Worm (Caenorhabditis elegans) whole organism, L4 larva: ENCODE results near the gene ets-4.

Experiments
- D1046.2 ChIP-seq: fragments of 200-800 bp; sonication (Bioruptor generic); IDR thresholded peaks from 2 replicates; pipeline ENCODE4 v1.3.6; 2022; ENCODE audit warnings: missing genetic modification characterization, missing compliant biosample characterization
- F10B5.3 ChIP-seq: sonication (generic microtip); optimal IDR thresholded peaks from 2 replicates; lab custom pipeline; 2016; ENCODE audit warnings: mild to moderate bottlenecking, missing genetic modification characterization, missing compliant biosample characterization
- Y5F2A.4 ChIP-seq: fragments of 200-800 bp; sonication (Bioruptor generic); optimal IDR thresholded peaks from 2 replicates; lab custom pipeline; 2018; ENCODE audit warnings: mild to moderate bottlenecking, missing genetic modification characterization, missing compliant biosample characterization
- ZK337.2 ChIP-seq: fragments of 200-800 bp; sonication (Bioruptor generic); IDR thresholded peaks from 2 replicates; pipeline ENCODE4 v1.3.6; 2022; ENCODE audit warnings: missing genetic modification reagents, missing genetic modification characterization, missing compliant biosample characterization
- aha-1 ChIP-seq: fragments of 150-350 bp; peaks from one replicate; lab custom pipeline; 2014; ENCODE audit warnings: missing biosample characterization, missing genetic modification characterization
- aly-2 ChIP-seq: sonication (generic microtip); optimal IDR thresholded peaks from 2 replicates; lab custom pipeline; 2018; ENCODE audit warnings: missing biosample characterization, missing genetic modification characterization
- ama-1 ChIP-seq: fragments of 150-350 bp; optimal IDR thresholded peaks from 2 replicates; lab custom pipeline; 2014; ENCODE audit warnings: inconsistent platforms, mixed read lengths
- arid-1 ChIP-seq: fragments of 200-800 bp; sonication (Bioruptor generic); conservative IDR thresholded peaks from 2 replicates; pipeline ENCODE4 v1.3.6; 2022; ENCODE audit warnings: missing genetic modification reagents, missing genetic modification characterization, missing compliant biosample characterization
- attf-4 ChIP-seq: sonication (generic microtip); optimal IDR thresholded peaks from 3 replicates; lab custom pipeline; 2017; ENCODE audit warnings: missing biosample characterization, missing genetic modification characterization
- ceh-20 ChIP-seq: fragments of 200-800 bp; sonication (Bioruptor generic); IDR thresholded peaks from 2 replicates; pipeline ENCODE4 v1.3.6; 2022; ENCODE audit warnings: missing genetic modification reagents, missing genetic modification characterization, missing compliant biosample characterization
- ceh-62 ChIP-seq: sonication (generic microtip); optimal IDR thresholded peaks from 2 replicates; lab custom pipeline; 2017; ENCODE audit warnings: missing biosample characterization, missing genetic modification characterization
- ceh-82 ChIP-seq: sonication (generic microtip); optimal IDR thresholded peaks from 2 replicates; lab custom pipeline; 2017; ENCODE audit warnings: missing biosample characterization, missing genetic modification characterization
- cey-2 ChIP-seq: sonication (generic microtip); optimal IDR thresholded peaks from 3 replicates; lab custom pipeline; 2017; ENCODE audit warnings: missing genetic modification characterization, mild to moderate bottlenecking, missing compliant biosample characterization, antibody characterized with exemption, borderline replicate concordance; ENCODE audit not compliant: insufficient read depth
- daf-19 ChIP-seq: fragments of 200-800 bp; sonication (Bioruptor generic); conservative IDR thresholded peaks from 2 replicates; pipeline ENCODE4 v1.3.6; 2022; ENCODE audit warnings: missing genetic modification characterization, missing compliant biosample characterization
- daf-8 ChIP-seq: fragments of 200-800 bp; sonication (Bioruptor generic); IDR thresholded peaks from 2 replicates; pipeline ENCODE4 v1.3.6; 2022; ENCODE audit warnings: missing genetic modification characterization, missing compliant biosample characterization
- dmd-8 ChIP-seq: fragments of 200-800 bp; sonication (Bioruptor generic); IDR thresholded peaks from 2 replicates; pipeline ENCODE4 v1.3.6; 2022; ENCODE audit warnings: missing genetic modification characterization, missing compliant biosample characterization
- dve-1 ChIP-seq: sonication (generic microtip); optimal IDR thresholded peaks from 2 replicates; lab custom pipeline; 2017; ENCODE audit warnings: antibody characterized with exemption, mild to moderate bottlenecking, missing genetic modification characterization, missing compliant biosample characterization; ENCODE audit not compliant: insufficient read depth
- egl-43 ChIP-seq: fragments of 200-800 bp; sonication (Bioruptor generic); IDR thresholded peaks from 2 replicates; pipeline ENCODE4 v1.3.6; 2022; ENCODE audit warnings: missing genetic modification reagents, missing genetic modification characterization, missing compliant biosample characterization
- hlh-11 ChIP-seq: fragments of 200-800 bp; sonication (Bioruptor generic); optimal IDR thresholded peaks from 2 replicates; lab custom pipeline; 2018; ENCODE audit warnings: mild to moderate bottlenecking, missing genetic modification characterization, missing compliant biosample characterization
- hlh-30 ChIP-seq: sonication (generic microtip); optimal IDR thresholded peaks from 2 replicates; lab custom pipeline; 2017; ENCODE audit warnings: antibody characterized with exemption, mild to moderate bottlenecking, missing genetic modification characterization, missing compliant biosample characterization; ENCODE audit not compliant: insufficient read depth
- jun-1 ChIP-seq: fragments of 150-350 bp; optimal IDR thresholded peaks from 2 replicates; lab custom pipeline; 2014; ENCODE audit warnings: missing biosample characterization, missing genetic modification reagents, missing genetic modification characterization
- lin-1 ChIP-seq: fragments of 200-800 bp; sonication (Bioruptor generic); IDR thresholded peaks from 2 replicates; pipeline ENCODE4 v1.3.6; 2022; ENCODE audit warnings: missing genetic modification reagents, missing genetic modification characterization, missing compliant biosample characterization
- lin-38 ChIP-seq: fragments of 200-800 bp; sonication (Bioruptor generic); IDR thresholded peaks from 2 replicates; pipeline ENCODE4 v1.3.6; 2022; ENCODE audit warnings: missing genetic modification reagents, missing genetic modification characterization, missing compliant biosample characterization
- lir-3 ChIP-seq: sonication (generic microtip); optimal IDR thresholded peaks from 2 replicates; lab custom pipeline; 2016; ENCODE audit warnings: mild to moderate bottlenecking, missing genetic modification characterization, missing compliant biosample characterization
- lsy-2 ChIP-seq, 2 experiments: fragments of 150-350 bp in 1 of 2; sonication (generic microtip) in 1 of 2; optimal IDR thresholded peaks; 2 replicates each; lab custom pipeline; 2014 to 2017; ENCODE audit warnings: missing biosample characterization in 2 of 2, missing genetic modification characterization in 2 of 2
- madf-5 ChIP-seq, 2 experiments: fragments of 200-800 bp; sonication (Bioruptor generic); IDR thresholded peaks; 2 replicates each; pipeline ENCODE4 v1.3.6; 2022; ENCODE audit warnings: missing compliant biosample characterization in 2 of 2, missing genetic modification characterization in 2 of 2
- mdl-1 ChIP-seq, 2 experiments: fragments of 150-350 bp in 1 of 2; sonication (generic microtip) in 1 of 2; optimal IDR thresholded peaks; 2 replicates each; lab custom pipeline; 2014 to 2017; ENCODE audit warnings: missing biosample characterization in 2 of 2, missing genetic modification characterization in 2 of 2
- mep-1 ChIP-seq: fragments of 150-350 bp; sonication (generic microtip); optimal IDR thresholded peaks from 3 replicates; lab custom pipeline; 2014; ENCODE audit warnings: missing biosample characterization, missing genetic modification characterization
- nhr-102 ChIP-seq: sonication (generic microtip); optimal IDR thresholded peaks from 2 replicates; lab custom pipeline; 2016; ENCODE audit warnings: mild to moderate bottlenecking, missing genetic modification characterization, moderate library complexity, missing compliant biosample characterization
- nhr-237 ChIP-seq: sonication (generic microtip); optimal IDR thresholded peaks from 2 replicates; lab custom pipeline; 2017; ENCODE audit warnings: missing biosample characterization, missing genetic modification characterization
- nhr-25 ChIP-seq: sonication (generic microtip); optimal IDR thresholded peaks from 2 replicates; lab custom pipeline; 2017; ENCODE audit warnings: missing genetic modification characterization, mild to moderate bottlenecking, missing compliant biosample characterization, antibody characterized with exemption, moderate library complexity, borderline replicate concordance; ENCODE audit not compliant: insufficient read depth
- nhr-41 ChIP-seq: fragments of 200-800 bp; sonication (Bioruptor generic); IDR thresholded peaks from 2 replicates; pipeline ENCODE4 v1.3.6; 2022; ENCODE audit warnings: missing genetic modification reagents, missing genetic modification characterization, missing compliant biosample characterization
- nhr-76 ChIP-seq: fragments of 150-350 bp; optimal IDR thresholded peaks from 2 replicates; lab custom pipeline; 2014; ENCODE audit warnings: missing biosample characterization, missing genetic modification characterization
- pqm-1 ChIP-seq: sonication (generic microtip); optimal IDR thresholded peaks from 2 replicates; lab custom pipeline; 2017; ENCODE audit warnings: missing biosample characterization, missing genetic modification characterization
- rbr-2 ChIP-seq: sonication (generic microtip); optimal IDR thresholded peaks from 2 replicates; lab custom pipeline; 2016; ENCODE audit warnings: missing genotype, missing genetic modification characterization, missing compliant biosample characterization
- saeg-2 ChIP-seq: fragments of 200-800 bp; sonication (Bioruptor generic); IDR thresholded peaks from 2 replicates; pipeline ENCODE4 v1.3.6; 2022; ENCODE audit warnings: missing genetic modification reagents, missing genetic modification characterization, missing compliant biosample characterization
- sdz-12 ChIP-seq: fragments of 200-800 bp; sonication (Bioruptor generic); optimal IDR thresholded peaks from 2 replicates; lab custom pipeline; 2018; ENCODE audit warnings: mild to moderate bottlenecking, missing genetic modification characterization, missing compliant biosample characterization
- set-16 ChIP-seq: fragments of 200-800 bp; sonication (Bioruptor generic); IDR thresholded peaks from 2 replicates; pipeline ENCODE4 v1.3.6; 2022; ENCODE audit warnings: missing genetic modification reagents, missing genetic modification characterization, missing compliant biosample characterization
- skn-1 ChIP-seq: fragments of 150-350 bp; optimal IDR thresholded peaks from 2 replicates; lab custom pipeline; 2014; ENCODE audit warnings: missing biosample characterization, missing genetic modification characterization
- snpc-1.2 ChIP-seq: fragments of 200-800 bp; sonication (Bioruptor generic); IDR thresholded peaks from 2 replicates; pipeline ENCODE4 v1.3.6; 2022; ENCODE audit warnings: missing genetic modification reagents, missing genetic modification characterization, missing compliant biosample characterization
- snpc-4 ChIP-seq: fragments of 150-350 bp; optimal IDR thresholded peaks from 2 replicates; lab custom pipeline; 2014; ENCODE audit warnings: missing biosample characterization, missing genetic modification characterization
- spr-1 ChIP-seq: sonication (generic microtip); optimal IDR thresholded peaks from 2 replicates; lab custom pipeline; 2016; ENCODE audit warnings: mild to moderate bottlenecking, missing genetic modification characterization, missing compliant biosample characterization
- tag-97 ChIP-seq: fragments of 200-800 bp; sonication (Bioruptor generic); IDR thresholded peaks from 2 replicates; pipeline ENCODE4 v1.3.6; 2022; ENCODE audit warnings: missing genetic modification characterization, missing compliant biosample characterization
- unc-130 ChIP-seq: sonication (generic microtip); optimal IDR thresholded peaks from 2 replicates; lab custom pipeline; 2016; ENCODE audit warnings: missing genetic modification reagents, missing genetic modification characterization, missing compliant biosample characterization
- unc-39 ChIP-seq: sonication (generic microtip); optimal IDR thresholded peaks from 2 replicates; lab custom pipeline; 2017; ENCODE audit warnings: missing biosample characterization, missing genetic modification characterization
- unc-62 ChIP-seq, 3 experiments: fragments of 150-350 bp in 1 of 3; sonication (generic microtip); optimal IDR thresholded peaks in 2 of 3; peaks in 1 of 3; 1 replicate in 1 of 3; 2 replicates in 2 of 3; lab custom pipeline; 2014 to 2017; ENCODE audit warnings: missing biosample characterization in 3 of 3, missing genetic modification characterization in 3 of 3, missing genetic modification reagents in 3 of 3, missing genotype in 1 of 3
- zag-1 ChIP-seq: fragments of 150-350 bp; optimal IDR thresholded peaks from 2 replicates; lab custom pipeline; 2014; ENCODE audit warnings: missing biosample characterization, missing genetic modification characterization
- zip-11 ChIP-seq: fragments of 200-800 bp; sonication (Bioruptor generic); IDR thresholded peaks from 2 replicates; pipeline ENCODE4 v1.3.6; 2022; ENCODE audit warnings: missing genetic modification characterization, missing compliant biosample characterization
- ztf-7 ChIP-seq: fragments of 150-350 bp; optimal IDR thresholded peaks from 2 replicates; lab custom pipeline; 2014; ENCODE audit warnings: missing biosample characterization, missing genetic modification characterization

The ets-4 gene

ce11 chrX:6519946-6520345, 1.3 kb downstream of the ets-4 start:
- TF ChIP-seq F10B5.3 (tag; lab: Kevin White, UChicago), result no peak
- no peak for TF ChIP-seq egl-43 (GFP tag; lab: Robert Waterston, UW)
- no peak for TF ChIP-seq ztf-7 (tag; lab: Kevin White, UChicago)
- no peak for TF ChIP-seq cey-2 (tag; lab: Kevin White, UChicago)
- no peak for TF ChIP-seq mep-1
- TF ChIP-seq saeg-2 (GFP tag; lab: Robert Waterston, UW), result no peak
- TF ChIP-seq ceh-62 (tag; lab: Kevin White, UChicago), result no peak
- peak in 1 of 2 experiments; percentile 27 for TF ChIP-seq unc-62 (GFP tag; optimal IDR thresholded peaks at IDR 0.05 in 1 of 2; lab: Kevin White, UChicago)
- TF ChIP-seq unc-62 (tag; optimal IDR thresholded peaks at IDR 0.05; lab: Kevin White, UChicago), result no peak

DNA sequence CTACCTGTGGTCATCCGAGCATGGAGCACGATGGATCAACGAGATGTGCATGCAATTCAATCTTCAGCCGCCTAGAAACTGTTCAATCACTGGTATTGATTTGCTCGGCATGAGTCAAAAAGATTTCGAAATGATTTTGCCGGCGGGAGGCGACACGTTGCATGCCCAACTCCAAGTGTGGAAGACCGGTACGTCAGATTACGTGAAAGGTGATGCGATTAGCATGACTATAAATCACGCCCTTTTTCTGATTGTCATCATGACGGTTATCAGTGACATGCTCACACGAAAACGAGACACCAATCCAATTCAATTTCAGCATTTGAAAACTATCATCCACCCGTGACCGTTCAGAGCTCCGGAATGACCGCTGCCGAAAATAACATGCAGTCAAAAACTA, 2.0 kb downstream of the ets-4 start:
- TF ChIP-seq lin-38 (GFP tag; lab: Robert Waterston, UW), result no peak
- TF ChIP-seq snpc-4 (tag; lab: Kevin White, UChicago), result no peak
- TF ChIP-seq sdz-12 (GFP tag; lab: Kevin White, UChicago), result no peak
- no peak for TF ChIP-seq unc-39 (tag; lab: Kevin White, UChicago)
- no peak for TF ChIP-seq nhr-76
- TF ChIP-seq unc-130, result no peak
- no peak for TF ChIP-seq set-16 (GFP tag; lab: Robert Waterston, UW)
- TF ChIP-seq nhr-25 (tag; lab: Kevin White, UChicago), result no peak
- no peak for TF ChIP-seq zip-11 (GFP tag; lab: Robert Waterston, UW)
- no peak for TF ChIP-seq nhr-237
- no peak for TF ChIP-seq lsy-2 (tag; optimal IDR thresholded peaks at IDR 0.05; lab: Kevin White, UChicago)
- no peak for TF ChIP-seq ZK337.2 (GFP tag; lab: Robert Waterston, UW)
- peak in 1 of 2 experiments; percentile 63 for TF ChIP-seq unc-62 (GFP tag; optimal IDR thresholded peaks at IDR 0.05 in 1 of 2; lab: Kevin White, UChicago)
- no peak for TF ChIP-seq unc-62 (tag; optimal IDR thresholded peaks at IDR 0.05; lab: Kevin White, UChicago)
- no peak for TF ChIP-seq ama-1 (lab: Kevin White, UChicago)
- TF ChIP-seq lir-3 (tag; lab: Kevin White, UChicago), result no peak
- no peak for TF ChIP-seq ceh-82
- TF ChIP-seq daf-8, result no peak
- TF ChIP-seq aha-1 (tag; lab: Kevin White, UChicago), result no peak
- peak; percentile 42 for TF ChIP-seq hlh-11 (tag; lab: Kevin White, UChicago)
- no peak for TF ChIP-seq skn-1 (tag; lab: Kevin White, UChicago)
- TF ChIP-seq hlh-30 (tag; lab: Kevin White, UChicago), result peak; percentile 25
- no peak for TF ChIP-seq zag-1 (tag; lab: Kevin White, UChicago)
- TF ChIP-seq arid-1 (GFP tag; lab: Robert Waterston, UW), result no peak
- 0 out of 2 replicates have a peak, but pooled peaks have one; percentile 33 for TF ChIP-seq saeg-2 (GFP tag; lab: Robert Waterston, UW)
- no peak for TF ChIP-seq nhr-41 (GFP tag; lab: Robert Waterston, UW)
- TF ChIP-seq ztf-7 (tag; lab: Kevin White, UChicago), result no peak
- TF ChIP-seq madf-5 (GFP tag; IDR thresholded peaks at IDR 0.05; lab: Robert Waterston, UW), result no peak
- no peak for TF ChIP-seq rbr-2 (tag; lab: Kevin White, UChicago)
- TF ChIP-seq ceh-62 (tag; lab: Kevin White, UChicago), result no peak
- no peak for TF ChIP-seq Y5F2A.4 (GFP tag; lab: Kevin White, UChicago)
- TF ChIP-seq ceh-20 (GFP tag; lab: Robert Waterston, UW), result peak; percentile 59; the same call in 1 of the 2 replicates
- no peak for TF ChIP-seq tag-97 (GFP tag; lab: Robert Waterston, UW)
- no peak for TF ChIP-seq daf-19 (GFP tag; lab: Robert Waterston, UW)
- TF ChIP-seq attf-4, result no peak
- no peak for TF ChIP-seq egl-43 (GFP tag; lab: Robert Waterston, UW)
- TF ChIP-seq snpc-1.2 (GFP tag; lab: Robert Waterston, UW), result no peak
- TF ChIP-seq nhr-102, result no peak
- no peak for TF ChIP-seq mdl-1 (tag; optimal IDR thresholded peaks at IDR 0.05; lab: Kevin White, UChicago)
- TF ChIP-seq dmd-8 (GFP tag; lab: Robert Waterston, UW), result no peak
- TF ChIP-seq jun-1 (tag; lab: Kevin White, UChicago), result no peak
- TF ChIP-seq D1046.2, result no peak
- TF ChIP-seq aly-2 (tag; lab: Kevin White, UChicago), result no peak
- peak; percentile 13 for TF ChIP-seq pqm-1 (tag; lab: Kevin White, UChicago)
- TF ChIP-seq lin-1 (GFP tag; lab: Robert Waterston, UW), result 0 out of 2 replicates have a peak, but pooled peaks have one; percentile 25
- TF ChIP-seq spr-1 (tag; lab: Kevin White, UChicago), result no peak
- peak; percentile 49 for TF ChIP-seq dve-1 (tag; lab: Kevin White, UChicago)
